Fruit fly (Drosophila melanogaster): ENCODE data around the gene bel.

Gene bel

DNA sequence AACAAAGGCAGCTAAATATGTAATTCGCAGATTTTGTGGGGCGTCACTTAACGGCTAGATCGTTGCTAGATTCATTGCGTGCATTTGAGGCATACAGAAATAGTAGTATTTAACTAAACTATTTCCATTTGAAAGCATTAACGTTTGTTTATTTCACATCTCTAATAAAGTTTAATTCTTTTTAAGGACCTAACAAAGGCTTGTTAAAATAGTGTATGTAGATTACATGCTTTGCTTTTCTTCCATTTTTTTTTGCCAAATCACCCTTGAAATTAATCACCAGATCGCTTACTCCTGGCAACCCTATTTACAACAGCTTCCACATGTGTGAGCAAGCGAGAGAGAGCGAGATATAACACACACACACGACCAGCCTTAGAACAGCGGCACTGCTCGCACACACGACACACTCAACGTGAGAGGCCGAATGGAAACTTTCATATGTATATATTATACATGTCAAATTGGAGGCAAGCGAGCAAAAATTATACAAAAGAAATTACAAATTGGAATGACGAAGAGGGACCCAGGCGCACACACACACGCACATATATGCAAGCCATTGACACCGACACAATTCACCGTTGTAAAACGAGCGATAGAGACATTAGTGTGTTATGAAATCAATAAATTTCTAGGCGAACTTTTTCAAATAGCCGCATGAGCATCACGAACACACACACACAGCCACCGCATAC, 1.2 kb downstream of the bel start (continued):
- TF ChIP-seq sd (tag; optimal IDR thresholded peaks at IDR 0.05) = peak; percentile 53
- TF ChIP-seq lmd (GFP tag; IDR thresholded peaks at IDR 0.05) = peak; percentile 23; the same call in 1 of the 2 replicates
- TF ChIP-seq CG2889 (GFP tag; IDR thresholded peaks at IDR 0.05) = no peak
- no peak for TF ChIP-seq sim (GFP tag; IDR thresholded peaks at IDR 0.05)
- no peak for TF ChIP-seq CG16813 (GFP tag; IDR thresholded peaks at IDR 0.05; ENCODE audit: partially characterized antibody)
- peak; percentile 62 for TF ChIP-seq nerfin-1 (tag; optimal IDR thresholded peaks at IDR 0.05)
- TF ChIP-seq NfI (GFP tag; optimal IDR thresholded peaks at IDR 0.05) = peak; percentile 63
- TF ChIP-seq CG12299 (tag; optimal IDR thresholded peaks at IDR 0.05) = peak; percentile 69
- TF ChIP-seq run (tag; optimal IDR thresholded peaks at IDR 0.05) = no peak
- peak; percentile 23 for TF ChIP-seq pnt (GFP tag; optimal IDR thresholded peaks at IDR 0.05)
- no peak for TF ChIP-seq CG6654 (GFP tag; optimal IDR thresholded peaks at IDR 0.05)
- peak; percentile 53; the same call in 1 of the 2 replicates for TF ChIP-seq CG17612 (GFP tag; IDR thresholded peaks at IDR 0.05)
- peak; percentile 7 for TF ChIP-seq ewg (GFP tag; optimal IDR thresholded peaks at IDR 0.05)
- peak; percentile 7 for TF ChIP-seq pum (GFP tag; optimal IDR thresholded peaks at IDR 0.05)
- TF ChIP-seq Elba2 (GFP tag; optimal IDR thresholded peaks at IDR 0.05) = peak; percentile 78
- peak; percentile 52 for TF ChIP-seq CG17359 (tag; optimal IDR thresholded peaks at IDR 0.05)
- TF ChIP-seq knrl (GFP tag; IDR thresholded peaks at IDR 0.05; ENCODE audit: partially characterized antibody) = no peak
- TF ChIP-seq Antp (GFP tag; optimal IDR thresholded peaks at IDR 0.05) = peak; percentile 33
- TF ChIP-seq danr (GFP tag; IDR thresholded peaks at IDR 0.05) = no peak
- peak; percentile 36 to 57 for TF ChIP-seq dpn (GFP tag; optimal IDR thresholded peaks at IDR 0.05)
- peak; percentile 27; the same call in 1 of the 2 replicates for TF ChIP-seq CG14667 (GFP tag; IDR thresholded peaks at IDR 0.05)
- peak; percentile 23 for TF ChIP-seq ind (GFP tag; optimal IDR thresholded peaks at IDR 0.05)
- TF ChIP-seq ssp (GFP tag; IDR thresholded peaks at IDR 0.05) = no peak
- TF ChIP-seq Sin3A (optimal IDR thresholded peaks at IDR 0.05) = no peak
- peak; percentile 33 for TF ChIP-seq CG15696 (tag; optimal IDR thresholded peaks at IDR 0.05)
- TF ChIP-seq bbx (GFP tag; IDR thresholded peaks at IDR 0.05; ENCODE audit: partially characterized antibody) = no peak
- TF ChIP-seq CG8765 (GFP tag; IDR thresholded peaks at IDR 0.05) = no peak
- peak; percentile 15 for TF ChIP-seq CG14710 (tag; optimal IDR thresholded peaks at IDR 0.05)
- TF ChIP-seq unc-4 (GFP tag; IDR thresholded peaks at IDR 0.05; ENCODE audit: partially characterized antibody) = no peak
- TF ChIP-seq fd96Cb (tag; optimal IDR thresholded peaks at IDR 0.05) = peak; percentile 30
- peak; percentile 37; the same call in 1 of the 3 replicates for TF ChIP-seq otp (GFP tag; IDR thresholded peaks at IDR 0.05)
- TF ChIP-seq sc (optimal IDR thresholded peaks at IDR 0.05) = no peak
- TF ChIP-seq sc (GFP tag; optimal IDR thresholded peaks at IDR 0.05) = no peak
- TF ChIP-seq CG4360 (GFP tag; IDR thresholded peaks at IDR 0.05) = 0 out of 2 replicates have a peak, but pooled peaks have one; percentile 12
- TF ChIP-seq aop (GFP tag; IDR thresholded peaks at IDR 0.05) = no peak
- peak; percentile 29 for TF ChIP-seq schlank (tag; optimal IDR thresholded peaks at IDR 0.05)
- TF ChIP-seq Aef1 (GFP tag; IDR thresholded peaks at IDR 0.05) = no peak
- TF ChIP-seq CG12659 (GFP tag; optimal IDR thresholded peaks at IDR 0.05) = peak; percentile 78
- TF ChIP-seq H2.0 (GFP tag; IDR thresholded peaks at IDR 0.05) = no peak
- no peak for TF ChIP-seq sr (GFP tag; IDR thresholded peaks at IDR 0.05)
- TF ChIP-seq wek (GFP tag; optimal IDR thresholded peaks at IDR 0.05) = peak; percentile 34
- TF ChIP-seq CG11085 (GFP tag; IDR thresholded peaks at IDR 0.05) = no peak
- TF ChIP-seq Ptx1 (GFP tag; IDR thresholded peaks at IDR 0.05) = peak; percentile 58; the same call in 1 of the 2 replicates
- TF ChIP-seq Xrp1 (GFP tag; IDR thresholded peaks at IDR 0.05) = peak; percentile 42
- no peak for TF ChIP-seq slp2 (GFP tag; optimal IDR thresholded peaks at IDR 0.05)
- peak; percentile 34 for TF ChIP-seq pros (GFP tag; optimal IDR thresholded peaks at IDR 0.05)
- TF ChIP-seq Oli (tag; optimal IDR thresholded peaks at IDR 0.05) = peak; percentile 50
- TF ChIP-seq CG10565 (GFP tag; optimal IDR thresholded peaks at IDR 0.05) = no peak
- peak; percentile 75 for TF ChIP-seq Med (GFP tag)
- TF ChIP-seq Sry-δ (GFP tag; optimal IDR thresholded peaks at IDR 0.05) = peak; percentile 11
